Worm (Caenorhabditis elegans): ENCODE data around the gene T16G1.9.

- TF ChIP-seq unc-62 (GFP tag; optimal IDR thresholded peaks at IDR 0.05) (no peak), nhr-237 (tag; optimal IDR thresholded peaks at IDR 0.05) (no peak), lin-13 (GFP tag; optimal IDR thresholded peaks at IDR 0.05) (no peak), ztf-11 (tag; optimal IDR thresholded peaks at IDR 0.05) (no peak), peb-1 (tag; optimal IDR thresholded peaks at IDR 0.05) (no peak), egl-27 (tag; optimal IDR thresholded peaks at IDR 0.05) (no peak), zag-1 (tag; optimal IDR thresholded peaks at IDR 0.05) (no peak), ztf-4 (tag; optimal IDR thresholded peaks at IDR 0.05) (no peak), ama-1 (optimal IDR thresholded peaks at IDR 0.05) (no peak)
Observed at ce11 chrV:12901301-12901700, 49.4 kb downstream of the T16G1.9 start.
